Worm (Caenorhabditis elegans): Measurements from ENCODE around the gene acbp-7.

DNA sequence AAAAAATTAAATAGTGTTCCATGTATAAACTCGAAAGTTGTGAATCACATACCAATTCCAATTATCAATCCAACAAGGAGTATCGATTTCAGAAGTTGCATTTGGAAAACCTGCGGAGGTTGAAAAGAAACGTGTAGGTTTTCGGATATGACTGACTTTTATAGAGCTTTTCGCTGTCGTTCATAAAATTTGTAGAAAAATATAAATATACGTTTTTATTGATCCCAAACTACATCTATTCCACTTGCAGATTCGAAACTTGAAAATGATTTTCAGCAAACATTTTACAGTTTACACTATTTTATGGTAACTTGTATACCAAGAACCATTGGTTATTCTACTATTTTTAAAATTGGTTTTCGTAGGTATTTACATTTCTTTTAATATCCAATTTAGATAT, 4.6 kb downstream of the acbp-7 start, which contains the start of gene clec-156:
- no peak for TF ChIP-seq lin-40 (tag; optimal IDR thresholded peaks at IDR 0.05)
- no peak for TF ChIP-seq Y67H2A.10 (GFP tag; conservative IDR thresholded peaks at IDR 0.05)
- no peak for TF ChIP-seq Y79H2A.3 (GFP tag; conservative IDR thresholded peaks at IDR 0.05)
